Fruit fly (Drosophila melanogaster) whole organism, embryonic: ENCODE data around the gene mRpS31.

Experiments
- Asciz ChIP-seq: fragments of 200-800 bp; sonication (Bioruptor generic); optimal IDR thresholded peaks from 2 replicates; lab custom pipeline; 2017; ENCODE audit warnings: missing biosample characterization, mild to moderate bottlenecking, missing genetic modification characterization, missing genetic modification reagents
- Atf6 ChIP-seq: fragments of 200-800 bp; sonication (Bioruptor generic); IDR thresholded peaks from 2 replicates; pipeline ENCODE4 v1.3.6; 2022; ENCODE audit warnings: missing biosample characterization, missing genetic modification characterization
- Awh ChIP-seq: fragments of 200-800 bp; sonication (Bioruptor generic); IDR thresholded peaks from 2 replicates; pipeline ENCODE4, ENCODE4 v1.3.6; 2022; ENCODE audit warnings: missing biosample characterization, missing genetic modification characterization
- CG10209 ChIP-seq: fragments of 200-800 bp; sonication (Bioruptor generic); optimal IDR thresholded peaks from 3 replicates; lab custom pipeline; 2017; ENCODE audit warnings: missing biosample characterization, mild to moderate bottlenecking, missing genetic modification characterization, missing genetic modification reagents
- CG11247 ChIP-seq: fragments of 200-800 bp; sonication (Bioruptor generic); IDR thresholded peaks from 2 replicates; pipeline ENCODE4 v1.3.6; 2022; ENCODE audit warnings: missing biosample characterization, missing genetic modification characterization
- CG11398 ChIP-seq: fragments of 200-800 bp; sonication (Bioruptor generic); optimal IDR thresholded peaks from 2 replicates; lab custom pipeline; 2016; ENCODE audit warnings: missing biosample characterization, missing genetic modification characterization
- CG13424 ChIP-seq: fragments of 200-800 bp; sonication (Bioruptor generic); optimal IDR thresholded peaks from 2 replicates; lab custom pipeline; 2019; ENCODE audit warnings: missing biosample characterization, mild to moderate bottlenecking, missing genetic modification characterization, moderate library complexity
- CG14014 ChIP-seq: fragments of 200-800 bp; sonication (Bioruptor generic); IDR thresholded peaks from 2 replicates; pipeline ENCODE4 v1.3.6; 2022; ENCODE audit warnings: missing biosample characterization, missing genetic modification characterization
- CG17568 ChIP-seq: fragments of 200-800 bp; sonication (Bioruptor generic); optimal IDR thresholded peaks from 2 replicates; lab custom pipeline; 2018; ENCODE audit warnings: missing biosample characterization, mild to moderate bottlenecking, missing genetic modification characterization, moderate library complexity
- CG17912 ChIP-seq: fragments of 200-800 bp; sonication (Bioruptor generic); optimal IDR thresholded peaks from 2 replicates; lab custom pipeline; 2018; ENCODE audit warnings: missing biosample characterization, mild to moderate bottlenecking, missing genetic modification characterization
- CG18764 ChIP-seq: fragments of 200-800 bp; sonication (Bioruptor generic); optimal IDR thresholded peaks from 3 replicates; lab custom pipeline; 2016; ENCODE audit warnings: missing biosample characterization, missing genetic modification characterization
- CG3065 ChIP-seq: fragments of 200-800 bp; sonication (Bioruptor generic); optimal IDR thresholded peaks from 2 replicates; lab custom pipeline; 2016; ENCODE audit warnings: missing biosample characterization, missing genetic modification characterization
- CG3407 ChIP-seq: fragments of 200-800 bp; sonication (Bioruptor generic); optimal IDR thresholded peaks from 2 replicates; lab custom pipeline; 2018; ENCODE audit warnings: missing biosample characterization, mild to moderate bottlenecking, missing genetic modification characterization
- CG4360 ChIP-seq: fragments of 200-800 bp; sonication (Bioruptor generic); IDR thresholded peaks from 2 replicates; pipeline ENCODE4 v1.3.6; 2022; ENCODE audit warnings: missing biosample characterization, missing genetic modification characterization
- CG4707 ChIP-seq: fragments of 200-800 bp; sonication (Bioruptor generic); optimal IDR thresholded peaks from 2 replicates; lab custom pipeline; 2018; ENCODE audit warnings: missing biosample characterization, mild to moderate bottlenecking, missing genetic modification characterization, moderate library complexity
- CG6683 ChIP-seq: fragments of 200-800 bp; sonication (Bioruptor generic); optimal IDR thresholded peaks from 2 replicates; lab custom pipeline; 2017; ENCODE audit warnings: missing biosample characterization, mild to moderate bottlenecking, missing genetic modification characterization, missing genetic modification reagents
- CG7839 ChIP-seq: fragments of 200-800 bp; sonication (Bioruptor generic); optimal IDR thresholded peaks from 3 replicates; lab custom pipeline; 2018; ENCODE audit warnings: missing biosample characterization, mild to moderate bottlenecking, missing genetic modification characterization, moderate library complexity
- CG9727 ChIP-seq: fragments of 200-800 bp; sonication (Bioruptor generic); optimal IDR thresholded peaks from 3 replicates; lab custom pipeline; 2017; ENCODE audit warnings: missing biosample characterization, mild to moderate bottlenecking, missing genetic modification characterization
- CHES-1-like ChIP-seq: fragments of 200-800 bp; sonication (Bioruptor generic); optimal IDR thresholded peaks from 2 replicates; lab custom pipeline; 2016; ENCODE audit warnings: missing biosample characterization, missing genetic modification characterization
- Deaf1 ChIP-seq: fragments of 200-800 bp; optimal IDR thresholded peaks from 3 replicates; lab custom pipeline; 2019; ENCODE audit warnings: missing biosample characterization, mild to moderate bottlenecking, missing genetic modification characterization, moderate library complexity
- Eip74EF ChIP-seq, 2 experiments: fragments of 200-800 bp in 1 of 2; fragments of >200 bp in 1 of 2; sonication (Bioruptor generic) in 1 of 2; optimal IDR thresholded peaks; 2 replicates each; lab custom pipeline; 2017 to 2019; ENCODE audit warnings: missing biosample characterization in 2 of 2, missing genetic modification characterization in 2 of 2, mild to moderate bottlenecking in 1 of 2, moderate library complexity in 1 of 2
- H2.0 ChIP-seq: fragments of 200-800 bp; sonication (Bioruptor generic); IDR thresholded peaks from 2 replicates; pipeline ENCODE4 v1.3.6; 2022; ENCODE audit warnings: missing biosample characterization, missing genetic modification characterization
- NC2α ChIP-seq: fragments of 200-800 bp; sonication (Bioruptor generic); optimal IDR thresholded peaks from 2 replicates; lab custom pipeline; 2016; ENCODE audit warnings: missing biosample characterization, missing genetic modification characterization
- NFAT ChIP-seq: fragments of 200-800 bp; sonication (Bioruptor generic); IDR thresholded peaks from 2 replicates; pipeline ENCODE4 v1.3.6; 2022; ENCODE audit warnings: missing biosample characterization, missing genetic modification characterization
- Neu2 ChIP-seq: fragments of 200-800 bp; sonication (Bioruptor generic); optimal IDR thresholded peaks from 3 replicates; lab custom pipeline; 2016; ENCODE audit warnings: missing biosample characterization, missing genetic modification characterization, borderline replicate concordance
- Side ChIP-seq: fragments of 200-800 bp; sonication (Bioruptor generic); optimal IDR thresholded peaks from 2 replicates; lab custom pipeline; 2016; ENCODE audit warnings: missing biosample characterization, missing genetic modification characterization
- Vsx1 ChIP-seq: fragments of 200-800 bp; sonication (Bioruptor generic); optimal IDR thresholded peaks from 2 replicates; lab custom pipeline; 2017; ENCODE audit warnings: missing biosample characterization, mild to moderate bottlenecking, missing genetic modification characterization, missing genetic modification reagents
- caup ChIP-seq: fragments of 200-800 bp; sonication (Bioruptor generic); optimal IDR thresholded peaks from 3 replicates; lab custom pipeline; 2017; ENCODE audit warnings: missing biosample characterization, mild to moderate bottlenecking, missing genetic modification characterization, moderate library complexity; ENCODE audit not compliant: severe bottlenecking
- chinmo ChIP-seq: fragments of 200-800 bp; sonication (Bioruptor generic); IDR thresholded peaks from 4 replicates; pipeline ENCODE4 v1.3.6; 2022; ENCODE audit warnings: missing biosample characterization, missing genetic modification characterization; ENCODE audit not compliant: partially characterized antibody
- crp ChIP-seq, 2 experiments: fragments of 200-800 bp; sonication (Bioruptor generic); optimal IDR thresholded peaks; 2 replicates in 1 of 2; 3 replicates in 1 of 2; lab custom pipeline; 2017; ENCODE audit warnings: missing biosample characterization in 2 of 2, missing genetic modification characterization in 2 of 2, mild to moderate bottlenecking in 1 of 2, moderate library complexity in 1 of 2
- da ChIP-seq: fragments of 200-800 bp; sonication (Bioruptor generic); optimal IDR thresholded peaks from 2 replicates; lab custom pipeline; 2016; ENCODE audit warnings: missing biosample characterization, missing genetic modification characterization
- dm ChIP-seq: fragments of 200-800 bp; sonication (Bioruptor generic); optimal IDR thresholded peaks from 3 replicates; lab custom pipeline; 2016; ENCODE audit warnings: missing biosample characterization, missing genetic modification characterization
- dmrt99B ChIP-seq: fragments of 200-800 bp; sonication (Bioruptor generic); optimal IDR thresholded peaks from 2 replicates; lab custom pipeline; 2018; ENCODE audit warnings: missing biosample characterization, mild to moderate bottlenecking, missing genetic modification characterization, moderate library complexity
- gsb ChIP-seq: fragments of 200-800 bp; sonication (Bioruptor generic); IDR thresholded peaks from 2 replicates; pipeline ENCODE4 v1.3.6; 2022; ENCODE audit warnings: missing biosample characterization, missing genetic modification characterization
- h ChIP-seq: fragments of >200 bp; optimal IDR thresholded peaks from 2 replicates; lab custom pipeline; 2017
- mirr ChIP-seq: fragments of 200-800 bp; sonication (Bioruptor generic); optimal IDR thresholded peaks from 3 replicates; lab custom pipeline; 2018; ENCODE audit warnings: missing biosample characterization, mild to moderate bottlenecking, missing genetic modification characterization
- nau ChIP-seq: fragments of 200-800 bp; sonication (Bioruptor generic); optimal IDR thresholded peaks from 3 replicates; lab custom pipeline; 2017; ENCODE audit warnings: missing biosample characterization, mild to moderate bottlenecking, missing genetic modification characterization, missing genetic modification reagents
- nerfin-1 ChIP-seq: fragments of 200-800 bp; sonication (Bioruptor generic); optimal IDR thresholded peaks from 3 replicates; lab custom pipeline; 2019; ENCODE audit warnings: missing biosample characterization, mild to moderate bottlenecking, missing genetic modification characterization, moderate library complexity
- p53 ChIP-seq: fragments of 200-800 bp; sonication (Bioruptor generic); optimal IDR thresholded peaks from 2 replicates; lab custom pipeline; 2016; ENCODE audit warnings: missing biosample characterization, missing genetic modification characterization
- sd ChIP-seq: fragments of 200-800 bp; sonication (Bioruptor generic); optimal IDR thresholded peaks from 3 replicates; lab custom pipeline; 2018; ENCODE audit warnings: missing biosample characterization, mild to moderate bottlenecking, missing genetic modification characterization, moderate library complexity
- sens ChIP-seq: fragments of 200-800 bp; sonication (Bioruptor generic); peaks from one replicate; lab custom pipeline; 2016; ENCODE audit warnings: missing biosample characterization, missing genetic modification characterization
- seq ChIP-seq: fragments of 200-800 bp; sonication (Bioruptor generic); IDR thresholded peaks from 2 replicates; pipeline ENCODE4 v1.3.6; 2022; ENCODE audit warnings: missing biosample characterization, missing genetic modification characterization
- sr ChIP-seq: fragments of 200-800 bp; sonication (Bioruptor generic); IDR thresholded peaks from 3 replicates; pipeline ENCODE4 v1.3.6; 2022; ENCODE audit warnings: missing biosample characterization, missing genetic modification characterization
- tap ChIP-seq: fragments of 200-800 bp; optimal IDR thresholded peaks from 3 replicates; lab custom pipeline; 2019; ENCODE audit warnings: missing biosample characterization, mild to moderate bottlenecking, missing genetic modification characterization, moderate library complexity
- unpg ChIP-seq: fragments of 200-800 bp; sonication (Bioruptor generic); optimal IDR thresholded peaks from 3 replicates; lab custom pipeline; 2018; ENCODE audit warnings: missing biosample characterization, mild to moderate bottlenecking, missing genetic modification characterization, moderate library complexity
- usp ChIP-seq: fragments of >200 bp; optimal IDR thresholded peaks from 2 replicates; lab custom pipeline; 2017; ENCODE audit warnings: missing biosample characterization, missing genetic modification characterization
- zfh1 ChIP-seq: fragments of 200-800 bp; sonication (Bioruptor generic); IDR thresholded peaks from 3 replicates; pipeline ENCODE4 v1.3.6; 2022; ENCODE audit warnings: missing biosample characterization, missing genetic modification characterization

mRpS31 gene

DNA sequence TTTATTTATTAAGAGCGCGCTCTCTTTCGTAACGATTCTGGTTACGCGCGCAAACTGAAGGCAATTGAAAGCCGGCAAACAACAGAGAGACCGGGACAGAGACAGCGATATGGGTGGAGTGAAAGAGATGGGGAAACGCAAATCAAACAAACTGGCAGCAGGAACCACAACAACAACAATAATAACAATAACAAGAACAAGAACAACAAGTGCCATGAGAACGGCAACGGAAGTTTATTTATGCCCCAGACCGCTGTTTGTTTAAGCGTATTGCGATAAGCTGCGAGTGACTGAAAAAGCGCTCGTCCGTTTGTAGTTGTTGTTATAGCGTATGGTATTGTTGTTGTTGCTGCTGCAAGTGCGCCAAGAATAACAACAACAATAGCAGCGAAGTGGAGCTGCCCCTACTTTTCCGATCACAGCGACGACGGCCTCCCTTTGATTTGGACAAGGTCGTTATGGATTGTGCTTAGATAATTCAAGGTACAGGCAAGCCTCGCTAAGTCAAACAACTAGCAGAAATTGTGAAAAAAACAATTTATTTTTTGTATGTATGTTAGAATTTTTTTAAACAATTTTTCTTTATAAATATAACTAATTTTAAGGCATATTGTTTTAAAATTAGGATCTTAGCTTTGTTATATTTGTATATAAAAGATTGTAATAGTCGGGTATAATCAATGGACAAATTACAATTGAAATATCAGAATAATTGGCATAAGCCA lies 21.2 kb downstream of the mRpS31 start (continued):
- peak; percentile 44; the same call in 1 of the 2 replicates for TF ChIP-seq CG14014 (GFP tag; lab: Robert Waterston, UW)

- TF ChIP-seq sr (GFP tag; lab: Robert Waterston, UW) (0 out of 3 replicates have a peak, but pooled peaks have one; percentile 31), seq (GFP tag; lab: Robert Waterston, UW) (no peak), da (GFP tag; lab: Kevin White, UChicago) (no peak), CG18764 (GFP tag; lab: Kevin White, UChicago) (no peak), usp (GFP tag; lab: Kevin White, UChicago) (no peak), CG13424 (peak; percentile 37), caup (GFP tag; lab: Kevin White, UChicago) (peak; percentile 35), CG6683 (GFP tag; lab: Kevin White, UChicago) (peak; percentile 1), gsb (GFP tag; lab: Robert Waterston, UW) (no peak), Neu2 (GFP tag; lab: Kevin White, UChicago) (no peak), zfh1 (GFP tag; lab: Robert Waterston, UW) (0 out of 3 replicates have a peak, but pooled peaks have one; percentile 29), CG10209 (GFP tag; lab: Kevin White, UChicago) (peak; percentile 63), Vsx1 (peak; percentile 81), chinmo (peak; percentile 69; the same call in 1 of the 4 replicates), nau (peak; percentile 62), sens (GFP tag; lab: Kevin White, UChicago) (peak; percentile 95), H2.0 (no peak), Side (peak; percentile 16), Awh (no peak), p53 (no peak), CG3407 (peak; percentile 50), CG9727 (GFP tag; lab: Kevin White, UChicago) (peak; percentile 64), tap (tag; lab: Kevin White, UChicago) (no peak), dmrt99B (tag; lab: Kevin White, UChicago) (peak; percentile 55), CG3065 (no peak), CG11398 (GFP tag; lab: Kevin White, UChicago) (peak; percentile 49), NFAT (no peak), nerfin-1 (tag; lab: Kevin White, UChicago) (peak; percentile 18), unpg (peak; percentile 34), Eip74EF (GFP tag; optimal IDR thresholded peaks at IDR 0.05; lab: Kevin White, UChicago) (peak in 1 of 2 experiments; percentile 14), CG17568 (peak; percentile 70), CG17912 (GFP tag; lab: Kevin White, UChicago) (no peak), CHES-1-like (GFP tag; lab: Kevin White, UChicago) (peak; percentile 30), CG11247 (GFP tag; lab: Robert Waterston, UW) (no peak), CG4360 (GFP tag; lab: Robert Waterston, UW) (peak; percentile 39; the same call in 1 of the 2 replicates), crp (GFP tag; optimal IDR thresholded peaks at IDR 0.05; lab: Kevin White, UChicago) (no peak), sd (tag; lab: Kevin White, UChicago) (peak; percentile 12), NC2α (GFP tag; lab: Kevin White, UChicago) (peak; percentile 14), Atf6 (no peak; the same call in 1 of the 2 replicates), CG7839 (tag; lab: Kevin White, UChicago) (peak; percentile 38), Asciz (GFP tag; lab: Kevin White, UChicago) (peak; percentile 78), mirr (GFP tag; lab: Kevin White, UChicago) (no peak), h (lab: Kevin White, UChicago) (no peak), CG4707 (GFP tag; lab: Kevin White, UChicago) (peak; percentile 19), dm (no peak), Deaf1 (peak; percentile 8)
Observed at dm6 chr3L:16027163-16027633, 22.2 kb downstream of the mRpS31 start.
